Worm (Caenorhabditis elegans): ENCODE results near the gene Y116F11B.14.

Y116F11B.14 gene

DNA sequence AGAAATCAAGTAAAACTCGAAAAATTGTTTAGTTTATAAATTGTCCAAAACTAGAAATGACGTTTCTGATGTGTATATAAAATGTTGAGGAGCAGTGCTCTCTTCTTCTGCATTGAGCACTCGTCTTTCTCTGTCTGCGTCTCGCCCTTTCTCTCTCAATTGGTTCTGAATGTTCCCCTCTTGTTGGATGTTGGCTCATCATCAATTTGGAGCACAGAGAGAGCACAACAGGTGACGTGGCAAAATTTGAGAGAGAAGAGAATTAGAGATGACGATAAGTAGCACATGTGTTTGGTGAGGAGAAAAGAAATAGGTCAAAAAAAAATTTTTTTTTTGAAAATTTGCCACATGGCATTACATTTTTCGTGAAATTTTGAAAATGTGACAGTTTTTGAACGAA lies 1.7 kb upstream of the Y116F11B.14 start (continued):
- TF ChIP-seq ztf-4 (tag; optimal IDR thresholded peaks at IDR 0.05) (peak; percentile 64), R02D3.7 (tag; optimal IDR thresholded peaks at IDR 0.05) (no peak), unc-39 (tag; optimal IDR thresholded peaks at IDR 0.05) (no peak), ceh-16 (tag; optimal IDR thresholded peaks at IDR 0.05) (no peak), zag-1 (tag; optimal IDR thresholded peaks at IDR 0.05) (peak; percentile 63), ztf-1 (GFP tag; conservative IDR thresholded peaks at IDR 0.05) (no peak), fos-1 (tag; optimal IDR thresholded peaks at IDR 0.05) (peak; percentile 17)

DNA sequence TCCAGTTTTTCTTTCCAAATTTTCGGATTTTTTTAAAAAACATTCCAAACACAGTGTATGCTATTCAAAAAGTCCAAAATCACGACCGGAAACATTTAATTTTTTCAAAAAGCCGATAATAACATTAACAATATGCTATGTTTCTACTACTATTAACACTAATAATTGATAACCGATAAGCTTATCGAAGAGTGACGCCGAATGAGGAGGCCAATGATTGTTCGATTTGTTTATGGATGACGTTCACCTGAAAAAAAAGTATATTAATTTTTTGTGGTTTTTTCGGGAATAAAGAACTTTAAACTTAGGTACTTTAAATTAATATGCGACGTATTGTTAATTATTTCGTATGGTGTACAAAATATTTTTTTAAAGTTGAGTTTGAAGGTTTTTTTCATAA lies 1.3 kb upstream of the Y116F11B.14 start:
- TF ChIP-seq egl-27 (tag; optimal IDR thresholded peaks at IDR 0.05): no peak
- TF ChIP-seq nhr-10 (tag; optimal IDR thresholded peaks at IDR 0.05): no peak
- TF ChIP-seq fos-1 (tag; optimal IDR thresholded peaks at IDR 0.05): peak; percentile 78

DNA sequence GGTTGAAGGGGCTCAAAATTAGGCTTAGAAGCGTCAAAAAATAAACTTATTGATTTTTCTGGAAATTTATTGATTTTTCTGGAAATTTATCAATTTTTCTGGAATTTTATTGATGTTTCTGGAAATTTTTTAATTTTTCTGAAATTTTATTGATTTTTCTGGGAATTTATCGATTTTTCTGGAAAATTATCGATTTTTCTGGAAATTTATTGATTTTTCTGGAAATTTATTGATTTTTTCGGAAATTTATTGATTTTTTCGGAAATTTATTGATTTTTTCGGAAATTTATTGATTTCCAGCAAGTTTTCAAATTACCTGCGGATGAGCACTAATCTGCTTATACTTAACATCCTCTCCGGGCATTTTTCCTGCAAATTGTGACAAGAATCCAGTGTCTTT lies 2.6 kb downstream of the Y116F11B.14 start:
- TF ChIP-seq ZK546.5 (tag; optimal IDR thresholded peaks at IDR 0.05) (no peak), nhr-23 (tag; optimal IDR thresholded peaks at IDR 0.05) (no peak), peb-1 (tag; optimal IDR thresholded peaks at IDR 0.05) (no peak), mdl-1 (tag; optimal IDR thresholded peaks at IDR 0.05) (no peak), nhr-12 (tag; optimal IDR thresholded peaks at IDR 0.05) (no peak), alr-1 (tag; optimal IDR thresholded peaks at IDR 0.05) (no peak), sem-4 (tag; optimal IDR thresholded peaks at IDR 0.05) (no peak), ztf-11 (tag; optimal IDR thresholded peaks at IDR 0.05) (no peak), nhr-10 (tag; optimal IDR thresholded peaks at IDR 0.05) (no peak), elt-1 (tag; optimal IDR thresholded peaks at IDR 0.05) (no peak), lin-39 (tag; optimal IDR thresholded peaks at IDR 0.05) (no peak), unc-55 (GFP tag; optimal IDR thresholded peaks at IDR 0.05) (no peak), lin-13 (GFP tag; optimal IDR thresholded peaks at IDR 0.05) (no peak), nhr-129 (tag; optimal IDR thresholded peaks at IDR 0.05) (no peak), ztf-1 (GFP tag; conservative IDR thresholded peaks at IDR 0.05) (no peak), zag-1 (tag; optimal IDR thresholded peaks at IDR 0.05) (no peak), sma-3 (GFP tag; optimal IDR thresholded peaks at IDR 0.05) (no peak), blmp-1 (tag; optimal IDR thresholded peaks at IDR 0.05; ENCODE audit: insufficient read depth) (no peak), C34F6.9 (tag; optimal IDR thresholded peaks at IDR 0.05) (no peak)

DNA sequence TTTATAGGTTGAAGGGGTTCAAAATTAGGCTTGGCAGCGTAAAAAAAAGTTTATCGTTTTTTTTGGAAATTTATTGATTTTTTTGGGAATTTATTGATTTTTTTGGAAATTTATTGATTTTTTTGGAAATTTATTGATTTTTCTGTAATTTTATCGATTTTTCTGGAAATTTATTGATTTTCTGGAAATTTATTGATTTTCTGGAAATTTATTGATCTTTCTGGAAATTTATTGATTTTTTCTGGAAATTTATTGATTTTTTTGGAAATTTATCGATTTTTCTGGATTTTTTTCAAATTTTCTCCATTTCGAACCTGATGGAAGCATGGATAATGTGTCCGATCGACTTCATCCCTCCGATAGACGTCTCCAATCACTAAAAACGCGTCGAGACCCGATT lies 5.5 kb downstream of the Y116F11B.14 start:
- no peak for TF ChIP-seq unc-62 (GFP tag; optimal IDR thresholded peaks at IDR 0.05)

DNA sequence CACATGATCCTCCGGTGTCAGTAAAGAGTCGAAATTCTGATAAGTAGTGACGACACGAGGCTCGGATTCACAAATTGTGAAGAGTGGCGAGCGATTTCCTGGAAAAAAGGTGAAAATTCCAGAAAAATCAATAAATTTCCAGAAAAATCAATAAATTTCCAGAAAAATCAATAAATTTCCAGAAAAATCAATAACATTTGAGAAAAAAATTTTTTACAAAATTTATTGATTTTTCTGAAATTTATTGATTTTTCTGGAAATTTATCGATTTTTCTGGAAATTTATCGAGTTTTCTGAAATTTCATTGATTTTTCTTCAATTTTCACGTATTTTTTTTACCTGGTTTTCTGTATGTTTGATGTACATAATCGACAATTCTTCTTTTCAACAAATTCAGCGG lies 6.7 kb downstream of the Y116F11B.14 start:
- TF ChIP-seq mdl-1 (tag; optimal IDR thresholded peaks at IDR 0.05) (no peak), nhr-12 (tag; optimal IDR thresholded peaks at IDR 0.05) (no peak), egl-27 (tag; optimal IDR thresholded peaks at IDR 0.05) (no peak), aly-2 (tag; optimal IDR thresholded peaks at IDR 0.05) (no peak), nhr-23 (tag; optimal IDR thresholded peaks at IDR 0.05) (no peak), nhr-21 (tag; optimal IDR thresholded peaks at IDR 0.05) (no peak), zag-1 (tag; optimal IDR thresholded peaks at IDR 0.05) (no peak)

DNA sequence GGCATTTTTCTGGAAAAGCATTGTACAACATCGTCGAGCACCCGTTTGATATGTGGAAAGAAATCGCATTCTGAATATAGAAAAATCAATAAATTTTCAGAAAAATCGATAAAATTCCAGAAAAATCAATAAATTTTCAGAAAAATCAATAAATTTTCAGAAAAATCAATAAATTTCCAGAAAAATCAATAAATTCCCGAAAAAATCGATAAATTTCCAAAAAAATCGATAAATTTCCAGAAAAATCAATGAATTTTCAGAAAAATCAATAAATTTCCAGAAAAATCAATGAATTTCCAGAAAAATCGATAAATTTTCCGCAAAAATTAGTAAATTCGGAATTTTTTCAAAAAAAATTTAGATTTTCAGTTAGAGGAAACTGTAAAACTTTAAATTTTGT lies 8.1 kb downstream of the Y116F11B.14 start, which contains the start of gene fars-2:
Gene fars-2 (minus strand): TSS at position 70 of the 400 bp plus-strand sequence.
- TF ChIP-seq nhr-6 (tag; optimal IDR thresholded peaks at IDR 0.05) (no peak), peb-1 (tag; optimal IDR thresholded peaks at IDR 0.05) (no peak), ceh-82 (tag; optimal IDR thresholded peaks at IDR 0.05) (no peak), ceh-16 (tag; optimal IDR thresholded peaks at IDR 0.05) (no peak), nhr-23 (tag; optimal IDR thresholded peaks at IDR 0.05) (no peak), ztf-4 (tag; optimal IDR thresholded peaks at IDR 0.05) (no peak), blmp-1 (tag; optimal IDR thresholded peaks at IDR 0.05; ENCODE audit: insufficient read depth) (no peak), elt-3 (tag; optimal IDR thresholded peaks at IDR 0.05) (no peak), nhr-25 (tag; optimal IDR thresholded peaks at IDR 0.05) (no peak), fos-1 (tag; optimal IDR thresholded peaks at IDR 0.05) (no peak), R02D3.7 (tag; optimal IDR thresholded peaks at IDR 0.05) (no peak), ZK546.5 (tag; optimal IDR thresholded peaks at IDR 0.05) (no peak), nhr-237 (tag; optimal IDR thresholded peaks at IDR 0.05) (no peak), lin-11 (tag; optimal IDR thresholded peaks at IDR 0.05) (no peak), lin-39 (tag; optimal IDR thresholded peaks at IDR 0.05) (no peak), sma-9 (GFP tag; optimal IDR thresholded peaks at IDR 0.05) (no peak), sma-9 (tag; optimal IDR thresholded peaks at IDR 0.05) (no peak), elt-1 (tag; optimal IDR thresholded peaks at IDR 0.05) (no peak), lin-13 (GFP tag; optimal IDR thresholded peaks at IDR 0.05) (no peak), gmeb-1 (tag; optimal IDR thresholded peaks at IDR 0.05) (no peak), ztf-1 (GFP tag; conservative IDR thresholded peaks at IDR 0.05) (no peak)

All from whole organism, L2 larva.